Worm (Caenorhabditis elegans): ENCODE data around the gene F49E2.2.

Gene F49E2.2

DNA sequence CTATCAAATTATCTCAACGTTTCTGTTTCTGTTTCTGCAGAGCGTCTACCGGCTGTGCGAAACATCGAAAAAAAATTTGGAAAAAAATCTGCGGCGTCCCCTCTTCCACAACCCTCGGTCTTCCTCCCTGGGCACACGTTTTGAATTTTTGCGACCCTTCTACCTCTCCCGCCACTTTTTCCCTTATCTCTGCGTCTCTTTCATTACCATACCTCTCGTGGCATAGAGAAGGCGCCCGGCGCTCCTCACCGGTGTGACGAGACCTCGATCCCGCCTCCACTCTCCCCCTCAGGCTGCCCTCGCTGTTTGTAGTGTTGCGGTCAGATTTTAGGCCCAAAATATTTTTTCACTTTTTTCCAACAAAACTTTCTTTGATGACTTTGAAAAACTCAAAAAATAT, 14.1 kb upstream of the F49E2.2 start (continued):
- TF ChIP-seq madf-9 (GFP tag; conservative IDR thresholded peaks at IDR 0.05) (0 out of 2 replicates have a peak, but pooled peaks have one; percentile 4), nhr-28 (tag; optimal IDR thresholded peaks at IDR 0.05) (peak; percentile 69), hlh-11 (tag; optimal IDR thresholded peaks at IDR 0.05) (peak; percentile 58), nhr-48 (tag; optimal IDR thresholded peaks at IDR 0.05) (peak; percentile 2), Y48G9A.11 (GFP tag; IDR thresholded peaks at IDR 0.05) (no peak), aha-1 (tag) (peak; percentile 95), ceh-20 (GFP tag; IDR thresholded peaks at IDR 0.05) (peak; percentile 40; the same call in 1 of the 2 replicates), lin-38 (GFP tag; IDR thresholded peaks at IDR 0.05) (peak; percentile 28; the same call in 1 of the 2 replicates), mep-1 (tag; optimal IDR thresholded peaks at IDR 0.05) (peak; percentile 73), daf-16 (GFP tag; optimal IDR thresholded peaks at IDR 0.05) (no peak), daf-16 (tag; optimal IDR thresholded peaks at IDR 0.05) (peak; percentile 53)

DNA sequence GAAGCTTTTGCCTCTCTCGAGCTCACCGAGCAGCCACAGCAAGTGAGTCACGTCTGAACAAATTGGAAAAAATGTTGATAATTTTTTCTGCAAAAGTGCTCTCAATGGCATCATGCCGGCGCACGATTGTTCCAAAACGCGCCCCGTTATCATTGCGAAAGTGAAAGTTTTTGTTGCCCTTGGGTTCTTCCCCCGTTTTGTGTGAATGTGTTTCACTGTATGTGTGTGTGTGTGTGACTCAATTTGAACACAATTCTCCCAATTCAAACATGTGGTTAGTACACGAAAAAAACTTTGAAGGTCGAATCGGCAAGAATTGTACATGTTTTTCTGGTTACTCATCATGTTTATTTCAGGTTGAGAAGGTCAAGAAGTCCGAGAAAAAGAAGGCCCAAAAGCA, 13.4 kb upstream of the F49E2.2 start:
- TF ChIP-seq D1046.2 (GFP tag; IDR thresholded peaks at IDR 0.05) (no peak), mxl-2 (GFP tag; conservative IDR thresholded peaks at IDR 0.05) (no peak), pqm-1 (tag; optimal IDR thresholded peaks at IDR 0.05) (peak; percentile 79), aha-1 (tag) (peak; percentile 94), jun-1 (tag; optimal IDR thresholded peaks at IDR 0.05) (no peak), ZK337.2 (GFP tag; IDR thresholded peaks at IDR 0.05) (no peak), mxl-3 (GFP tag; optimal IDR thresholded peaks at IDR 0.05) (peak; percentile 80), nhr-28 (tag; optimal IDR thresholded peaks at IDR 0.05) (peak; percentile 98), nhr-42 (GFP tag; IDR thresholded peaks at IDR 0.05) (no peak), snpc-1.2 (GFP tag; IDR thresholded peaks at IDR 0.05) (no peak), nhr-10 (tag; optimal IDR thresholded peaks at IDR 0.05) (peak; percentile 6), lsy-2 (tag; optimal IDR thresholded peaks at IDR 0.05) (peak in 1 of 2 experiments; percentile 55), dmd-8 (GFP tag; IDR thresholded peaks at IDR 0.05) (no peak), nhr-77 (tag; optimal IDR thresholded peaks at IDR 0.05) (peak; percentile 83), hlh-30 (tag; optimal IDR thresholded peaks at IDR 0.05; ENCODE audit: insufficient read depth) (peak; percentile 81), mep-1 (tag; optimal IDR thresholded peaks at IDR 0.05) (peak; percentile 64), mes-2 (tag; optimal IDR thresholded peaks at IDR 0.05; ENCODE audit: poor library complexity, severe bottlenecking) (peak; percentile 37), egl-43 (GFP tag; IDR thresholded peaks at IDR 0.05) (no peak), nhr-25 (tag; optimal IDR thresholded peaks at IDR 0.05; ENCODE audit: borderline replicate concordance, insufficient read depth) (peak; percentile 86), lin-1 (GFP tag; IDR thresholded peaks at IDR 0.05) (no peak), hlh-11 (tag; optimal IDR thresholded peaks at IDR 0.05) (peak; percentile 80), nhr-41 (GFP tag; IDR thresholded peaks at IDR 0.05) (no peak), daf-16 (GFP tag; optimal IDR thresholded peaks at IDR 0.05) (no peak), daf-16 (tag; optimal IDR thresholded peaks at IDR 0.05) (peak; percentile 80), mdl-1 (tag; optimal IDR thresholded peaks at IDR 0.05) (peak in 1 of 2 experiments; percentile 83), dve-1 (tag; optimal IDR thresholded peaks at IDR 0.05; ENCODE audit: insufficient read depth) (peak; percentile 76), Y48G9A.11 (GFP tag; IDR thresholded peaks at IDR 0.05) (no peak), dpl-1 (GFP tag; optimal IDR thresholded peaks at IDR 0.05) (peak; percentile 10), F10B5.3 (tag; optimal IDR thresholded peaks at IDR 0.05) (no peak), unc-39 (tag; optimal IDR thresholded peaks at IDR 0.05) (no peak), ceh-32 (tag; optimal IDR thresholded peaks at IDR 0.05; ENCODE audit: poor library complexity) (no peak), ceh-82 (tag; optimal IDR thresholded peaks at IDR 0.05) (no peak), dmd-6 (GFP tag; IDR thresholded peaks at IDR 0.05) (peak; percentile 89), unc-62 (GFP tag; optimal IDR thresholded peaks at IDR 0.05 in 1 of 2) (peak in 1 of 2 experiments; percentile 88), unc-62 (tag; optimal IDR thresholded peaks at IDR 0.05) (no peak), rbr-2 (tag; optimal IDR thresholded peaks at IDR 0.05) (no peak), lin-15B (tag; optimal IDR thresholded peaks at IDR 0.05) (no peak)
